Fruit fly (Drosophila melanogaster) whole organism, adult: ENCODE results near the gene CG17362.

ENCODE experiments used
- CG11617 ChIP-seq: fragments of 200-800 bp; sonication (Bioruptor generic); optimal IDR thresholded peaks from 2 replicates; lab custom pipeline; 2017; ENCODE audit warnings: mild to moderate bottlenecking, missing biosample characterization, missing genetic modification reagents, missing genetic modification characterization
- CG12768 ChIP-seq: fragments of 200-800 bp; sonication (Bioruptor generic); optimal IDR thresholded peaks from 2 replicates; lab custom pipeline; 2017; ENCODE audit warnings: missing biosample characterization, missing genetic modification characterization, mild to moderate bottlenecking, moderate library complexity, missing genetic modification reagents
- CG14711 ChIP-seq: fragments of 200-800 bp; sonication (Bioruptor generic); optimal IDR thresholded peaks from 2 replicates; lab custom pipeline; 2018; ENCODE audit warnings: missing biosample characterization, mild to moderate bottlenecking, missing genetic modification characterization, moderate library complexity
- CG1620 ChIP-seq: fragments of 200-800 bp; sonication (Bioruptor generic); optimal IDR thresholded peaks from 2 replicates; lab custom pipeline; 2016; ENCODE audit warnings: missing biosample characterization, missing genetic modification characterization
- CG33017 ChIP-seq: fragments of 200-800 bp; sonication (Bioruptor generic); optimal IDR thresholded peaks from 2 replicates; lab custom pipeline; 2018; ENCODE audit warnings: missing biosample characterization, mild to moderate bottlenecking, missing genetic modification characterization, moderate library complexity
- CG5204 ChIP-seq: fragments of 200-800 bp; sonication (Bioruptor generic); optimal IDR thresholded peaks from 2 replicates; lab custom pipeline; 2016; ENCODE audit warnings: missing biosample characterization, missing genetic modification characterization
- CG7045 ChIP-seq: fragments of 200-800 bp; sonication (Bioruptor generic); optimal IDR thresholded peaks from 2 replicates; lab custom pipeline; 2017; ENCODE audit warnings: missing biosample characterization, mild to moderate bottlenecking, missing genetic modification characterization
- CG7101 ChIP-seq: fragments of 200-800 bp; sonication (Bioruptor generic); optimal IDR thresholded peaks from 2 replicates; lab custom pipeline; 2018; ENCODE audit warnings: missing biosample characterization, mild to moderate bottlenecking, missing genetic modification characterization, moderate library complexity
- Clk ChIP-seq: fragments of 200-800 bp; sonication (Bioruptor generic); optimal IDR thresholded peaks from 2 replicates; lab custom pipeline; 2017; ENCODE audit warnings: missing biosample characterization, missing genetic modification characterization
- Crg-1 ChIP-seq: fragments of 200-800 bp; sonication (Bioruptor generic); optimal IDR thresholded peaks from 2 replicates; lab custom pipeline; 2016; ENCODE audit warnings: missing biosample characterization, missing genetic modification characterization
- Hr96 ChIP-seq: fragments of 200-800 bp; sonication (Bioruptor generic); optimal IDR thresholded peaks from 2 replicates; lab custom pipeline; 2016; ENCODE audit warnings: missing biosample characterization, missing genetic modification characterization
- Mnt ChIP-seq: fragments of 200-800 bp; sonication (Bioruptor generic); optimal IDR thresholded peaks from 2 replicates; lab custom pipeline; 2016; ENCODE audit warnings: missing biosample characterization, mild to moderate bottlenecking, missing genetic modification characterization
- bab1 ChIP-seq: fragments of 200-800 bp; sonication (Bioruptor generic); optimal IDR thresholded peaks from 3 replicates; lab custom pipeline; 2019; ENCODE audit warnings: missing biosample characterization, mild to moderate bottlenecking, missing genetic modification characterization, moderate library complexity
- cic ChIP-seq: fragments of 200-800 bp; sonication (Bioruptor generic); optimal IDR thresholded peaks from 2 replicates; lab custom pipeline; 2017; ENCODE audit warnings: missing biosample characterization, mild to moderate bottlenecking, missing genetic modification characterization, moderate library complexity
- cnc ChIP-seq, 2 experiments: fragments of >200 bp; optimal IDR thresholded peaks; 2 replicates each; lab custom pipeline; 2017
- kay ChIP-seq: fragments of 200-800 bp; sonication (Bioruptor generic); peaks from one replicate; lab custom pipeline; 2016; ENCODE audit warnings: missing biosample characterization, missing genetic modification characterization, borderline replicate concordance
- ovo ChIP-seq: fragments of 200-800 bp; sonication (Bioruptor generic); optimal IDR thresholded peaks from 2 replicates; lab custom pipeline; 2016; ENCODE audit warnings: missing biosample characterization, missing genetic modification characterization
- pad ChIP-seq: fragments of 200-800 bp; sonication (Bioruptor generic); optimal IDR thresholded peaks from 3 replicates; lab custom pipeline; 2017; ENCODE audit warnings: missing biosample characterization, missing genetic modification characterization, mild to moderate bottlenecking, moderate library complexity, missing genetic modification reagents
- tj ChIP-seq: fragments of 200-800 bp; sonication (Bioruptor generic); optimal IDR thresholded peaks from 3 replicates; lab custom pipeline; 2017; ENCODE audit warnings: missing biosample characterization, mild to moderate bottlenecking, missing genetic modification characterization, moderate library complexity
- toe ChIP-seq: fragments of 200-800 bp; sonication (Bioruptor generic); optimal IDR thresholded peaks from 2 replicates; lab custom pipeline; 2016; ENCODE audit warnings: missing biosample characterization, missing genetic modification characterization

The CG17362 gene

dm6 chr3L:13965502-13965843 is 20.9 kb upstream of the CG17362 start:
- no peak for TF ChIP-seq Mnt (GFP tag; lab: Kevin White, UChicago)
- TF ChIP-seq CG12768 (GFP tag; lab: Kevin White, UChicago) = no peak
- no peak for TF ChIP-seq CG11617 (GFP tag; lab: Kevin White, UChicago)
- no peak for TF ChIP-seq Hr96
- TF ChIP-seq cnc (optimal IDR thresholded peaks at IDR 0.05; lab: Kevin White, UChicago) = no peak
- no peak for TF ChIP-seq CG14711 (tag; lab: Kevin White, UChicago)
- no peak for TF ChIP-seq Clk

DNA sequence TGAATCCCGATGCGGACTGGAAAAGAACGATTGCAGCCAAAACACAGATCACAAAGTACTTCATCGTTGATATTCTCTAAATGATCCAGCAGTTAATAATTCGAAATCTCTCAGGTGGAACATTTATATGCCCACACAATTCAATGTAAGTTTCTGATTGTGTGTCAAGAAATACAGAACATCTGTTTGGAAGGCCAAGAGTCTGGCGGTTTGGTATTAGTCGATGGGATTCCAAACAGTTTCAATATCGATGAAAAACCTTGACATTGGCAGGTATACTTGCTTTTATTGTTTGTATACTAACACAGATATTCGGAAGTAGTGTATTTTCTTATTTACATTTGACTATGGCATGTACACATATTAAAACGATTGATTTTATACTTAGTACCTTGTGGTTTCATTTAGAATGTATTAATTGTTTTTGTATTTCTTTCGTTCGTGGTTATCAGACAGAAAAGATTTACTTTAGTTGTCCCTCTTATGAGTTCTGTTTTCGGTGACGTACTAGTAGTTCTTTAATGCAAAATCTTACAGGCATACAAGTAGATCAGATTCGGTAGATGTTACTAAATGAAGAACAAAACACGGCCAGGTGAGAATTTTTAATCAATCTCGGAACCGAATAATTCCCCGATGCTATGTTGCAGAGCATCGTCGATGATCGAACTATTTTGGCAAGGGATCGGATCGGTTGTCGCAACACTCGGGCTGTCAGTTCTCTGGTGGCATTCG is 12.9 kb upstream of the CG17362 start, which contains the start of the genes CG13738 and Hsc70-1:
TSS of gene CG13738 (minus strand) at position 101 of the 735 bp plus-strand sequence.
TSS of gene Hsc70-1 (plus strand) at position 685 of the 735 bp plus-strand sequence.
- TF ChIP-seq Clk (no peak), Crg-1 (GFP tag; lab: Kevin White, UChicago) (no peak), cic (GFP tag; lab: Kevin White, UChicago) (no peak), pad (no peak), CG7045 (GFP tag; lab: Kevin White, UChicago) (no peak), CG33017 (tag; lab: Kevin White, UChicago) (no peak), Mnt (GFP tag; lab: Kevin White, UChicago) (no peak), tj (GFP tag; lab: Kevin White, UChicago) (no peak), Hr96 (no peak), CG12768 (GFP tag; lab: Kevin White, UChicago) (no peak), CG14711 (tag; lab: Kevin White, UChicago) (no peak), CG5204 (GFP tag; lab: Kevin White, UChicago) (no peak), bab1 (GFP tag; lab: Kevin White, UChicago) (no peak)

dm6 chr3L:13982516-13982915 is 3.9 kb upstream of the CG17362 start:
- no peak for TF ChIP-seq Mnt (GFP tag; lab: Kevin White, UChicago)
- no peak for TF ChIP-seq CG1620
- TF ChIP-seq kay (GFP tag; lab: Kevin White, UChicago) = no peak
- TF ChIP-seq toe (GFP tag; lab: Kevin White, UChicago) = no peak
- TF ChIP-seq CG11617 (GFP tag; lab: Kevin White, UChicago) = no peak
- TF ChIP-seq CG14711 (tag; lab: Kevin White, UChicago) = no peak
- no peak for TF ChIP-seq tj (GFP tag; lab: Kevin White, UChicago)
- TF ChIP-seq cic (GFP tag; lab: Kevin White, UChicago) = no peak
- TF ChIP-seq cnc (optimal IDR thresholded peaks at IDR 0.05; lab: Kevin White, UChicago) = no peak
- no peak for TF ChIP-seq CG12768 (GFP tag; lab: Kevin White, UChicago)
- no peak for TF ChIP-seq ovo (GFP tag; lab: Kevin White, UChicago)
- TF ChIP-seq Hr96 = no peak
- no peak for TF ChIP-seq CG33017 (tag; lab: Kevin White, UChicago)
- TF ChIP-seq CG7045 (GFP tag; lab: Kevin White, UChicago) = no peak
- TF ChIP-seq CG5204 (GFP tag; lab: Kevin White, UChicago) = no peak
- no peak for TF ChIP-seq Crg-1 (GFP tag; lab: Kevin White, UChicago)

DNA sequence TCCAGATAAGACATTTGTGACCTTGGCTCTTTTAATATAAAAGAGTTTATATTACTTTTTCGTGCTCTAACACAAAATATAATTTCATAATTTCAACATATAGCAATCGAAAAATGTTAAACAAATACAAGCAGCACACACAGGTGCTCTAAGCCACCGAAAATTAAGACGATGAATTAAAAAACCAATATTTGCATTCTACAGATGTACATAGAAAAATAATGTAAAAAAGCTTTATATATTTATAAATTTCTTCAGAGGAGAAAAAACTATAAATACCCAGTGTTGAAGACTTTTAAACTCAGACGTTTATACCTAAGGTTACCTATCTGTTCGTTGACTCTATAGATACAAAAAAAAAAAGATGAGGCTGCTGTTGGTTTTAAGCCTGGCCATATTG is 1.2 kb downstream of the CG17362 start, which contains the start of gene CG9040:
TSS of gene CG9040 (plus strand) at position 301 of the 400 bp plus-strand sequence.
- TF ChIP-seq toe (GFP tag; lab: Kevin White, UChicago) (no peak), kay (GFP tag; lab: Kevin White, UChicago) (no peak), CG11617 (GFP tag; lab: Kevin White, UChicago) (no peak), ovo (GFP tag; lab: Kevin White, UChicago) (no peak), pad (no peak), Mnt (GFP tag; lab: Kevin White, UChicago) (no peak), Clk (no peak), CG14711 (tag; lab: Kevin White, UChicago) (no peak), cic (GFP tag; lab: Kevin White, UChicago) (no peak), Crg-1 (GFP tag; lab: Kevin White, UChicago) (no peak), CG7101 (tag; lab: Kevin White, UChicago) (no peak), CG33017 (tag; lab: Kevin White, UChicago) (no peak), bab1 (GFP tag; lab: Kevin White, UChicago) (no peak), CG1620 (no peak), tj (GFP tag; lab: Kevin White, UChicago) (no peak), CG7045 (GFP tag; lab: Kevin White, UChicago) (no peak), CG5204 (GFP tag; lab: Kevin White, UChicago) (no peak), Hr96 (no peak), CG12768 (GFP tag; lab: Kevin White, UChicago) (no peak), cnc (optimal IDR thresholded peaks at IDR 0.05; lab: Kevin White, UChicago) (no peak)

DNA sequence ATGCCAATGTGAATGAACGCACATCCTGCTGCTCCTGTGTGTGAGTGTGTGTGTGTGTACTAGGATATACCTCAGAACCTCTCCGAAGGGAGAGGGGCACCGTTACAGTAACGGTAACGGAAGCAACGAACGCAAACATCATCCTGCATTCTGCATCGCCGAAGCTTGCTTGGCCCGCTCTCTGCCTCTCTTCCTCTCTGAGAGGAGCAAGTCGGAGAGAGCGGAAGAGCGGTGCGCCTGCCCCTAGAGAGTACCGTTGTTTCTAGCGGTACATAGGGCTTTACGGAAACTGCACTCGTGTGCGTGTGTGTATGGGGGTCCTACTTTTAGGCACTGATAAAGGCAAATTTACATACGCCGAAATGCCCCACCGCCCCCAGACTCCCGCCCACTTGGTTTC is 4.9 kb downstream of the CG17362 start:
- TF ChIP-seq cic (GFP tag; lab: Kevin White, UChicago) (no peak), Hr96 (no peak), ovo (GFP tag; lab: Kevin White, UChicago) (no peak), CG1620 (no peak), tj (GFP tag; lab: Kevin White, UChicago) (no peak), CG14711 (tag; lab: Kevin White, UChicago) (no peak), Crg-1 (GFP tag; lab: Kevin White, UChicago) (no peak), CG11617 (GFP tag; lab: Kevin White, UChicago) (no peak), CG7045 (GFP tag; lab: Kevin White, UChicago) (no peak), CG7101 (tag; lab: Kevin White, UChicago) (no peak), Clk (no peak), Mnt (GFP tag; lab: Kevin White, UChicago) (no peak), bab1 (GFP tag; lab: Kevin White, UChicago) (no peak), CG12768 (GFP tag; lab: Kevin White, UChicago) (no peak), kay (GFP tag; lab: Kevin White, UChicago) (no peak), CG33017 (tag; lab: Kevin White, UChicago) (no peak), pad (no peak)
